Fruit fly (Drosophila melanogaster): ENCODE measurements around the gene Nelf-A.
A peak's percentile ranks its signal among the peaks of the same experiment; 100 is the strongest.

The Nelf-A gene

dm6 chr3R:21269923-21270322 is 46.4 kb downstream of the Nelf-A start, which contains the start of the genes AP-2sigma and Idi (continued):
- TF ChIP-seq ind (GFP tag; optimal IDR thresholded peaks at IDR 0.05) (no peak), CG1024 (GFP tag; IDR thresholded peaks at IDR 0.05) (no peak; the same call in 1 of the 2 replicates), wor (GFP tag; IDR thresholded peaks at IDR 0.05) (no peak), CG1233 (GFP tag; optimal IDR thresholded peaks at IDR 0.05) (no peak), ham (GFP tag; IDR thresholded peaks at IDR 0.05) (no peak), Ets65A (GFP tag) (peak; percentile 90), CG11247 (GFP tag; IDR thresholded peaks at IDR 0.05) (no peak), yki (optimal IDR thresholded peaks at IDR 0.05) (no peak), dimm (GFP tag; IDR thresholded peaks at IDR 0.05) (no peak), CG10543 (GFP tag; optimal IDR thresholded peaks at IDR 0.05) (peak; percentile 30), salm (tag; optimal IDR thresholded peaks at IDR 0.05) (peak; percentile 0), bbx (GFP tag; IDR thresholded peaks at IDR 0.05; ENCODE audit: partially characterized antibody) (0 out of 2 replicates have a peak, but pooled peaks have one; percentile 36), ftz-f1 (GFP tag; optimal IDR thresholded peaks at IDR 0.05) (peak; percentile 38), CG9727 (GFP tag; optimal IDR thresholded peaks at IDR 0.05) (no peak), unpg (GFP tag; optimal IDR thresholded peaks at IDR 0.05) (peak; percentile 23), danr (GFP tag; IDR thresholded peaks at IDR 0.05) (no peak), HmgZ (tag; optimal IDR thresholded peaks at IDR 0.05) (peak; percentile 81), CG13296 (GFP tag; optimal IDR thresholded peaks at IDR 0.05) (peak; percentile 3), CG11085 (GFP tag; IDR thresholded peaks at IDR 0.05) (no peak), CG32772 (GFP tag; IDR thresholded peaks at IDR 0.05) (no peak), pan (optimal IDR thresholded peaks at IDR 0.05) (no peak), pan (GFP tag; optimal IDR thresholded peaks at IDR 0.05 in 1 of 2, IDR thresholded peaks at IDR 0.05 in 1 of 2) (no peak), vfl (GFP tag; optimal IDR thresholded peaks at IDR 0.05) (no peak), cwo (GFP tag; optimal IDR thresholded peaks at IDR 0.05) (no peak), CG3995 (GFP tag; optimal IDR thresholded peaks at IDR 0.05) (peak; percentile 76), CG7271 (tag; optimal IDR thresholded peaks at IDR 0.05) (peak; percentile 3), CG12236 (GFP tag; optimal IDR thresholded peaks at IDR 0.05) (no peak), CG7963 (GFP tag; IDR thresholded peaks at IDR 0.05; ENCODE audit: partially characterized antibody) (no peak), pita (GFP tag; optimal IDR thresholded peaks at IDR 0.05) (no peak), CG10462 (GFP tag; optimal IDR thresholded peaks at IDR 0.05) (no peak), CG8281 (tag; optimal IDR thresholded peaks at IDR 0.05) (no peak), hkb (optimal IDR thresholded peaks at IDR 0.05) (no peak), hkb (GFP tag; IDR thresholded peaks at IDR 0.05) (no peak), CG2202 (tag; optimal IDR thresholded peaks at IDR 0.05) (peak; percentile 17), CG10147 (GFP tag; optimal IDR thresholded peaks at IDR 0.05) (no peak), ems (GFP tag; optimal IDR thresholded peaks at IDR 0.05) (no peak), Elba2 (GFP tag; optimal IDR thresholded peaks at IDR 0.05) (no peak), NFAT (GFP tag; IDR thresholded peaks at IDR 0.05) (no peak; the same call in 1 of the 2 replicates), CG17802 (tag; optimal IDR thresholded peaks at IDR 0.05) (no peak), BtbVII (GFP tag; optimal IDR thresholded peaks at IDR 0.05) (no peak), CG2889 (GFP tag; IDR thresholded peaks at IDR 0.05) (no peak), CG10979 (tag; optimal IDR thresholded peaks at IDR 0.05) (peak; percentile 15), sisA (GFP tag; IDR thresholded peaks at IDR 0.05) (no peak), aop (GFP tag; IDR thresholded peaks at IDR 0.05) (no peak), CG9817 (tag; optimal IDR thresholded peaks at IDR 0.05) (no peak), Bdp1 (GFP tag; optimal IDR thresholded peaks at IDR 0.05) (peak; percentile 25), Ets97D (GFP tag; optimal IDR thresholded peaks at IDR 0.05) (peak; percentile 46), tin (GFP tag; optimal IDR thresholded peaks at IDR 0.05) (no peak), CG7786 (GFP tag; optimal IDR thresholded peaks at IDR 0.05) (peak; percentile 34), sug (tag; optimal IDR thresholded peaks at IDR 0.05) (peak; percentile 26), CG1647 (GFP tag; optimal IDR thresholded peaks at IDR 0.05) (no peak), Aef1 (GFP tag; IDR thresholded peaks at IDR 0.05) (no peak), CG13624 (GFP tag; optimal IDR thresholded peaks at IDR 0.05) (peak; percentile 69), CG8478 (optimal IDR thresholded peaks at IDR 0.05) (no peak)
